Fruit fly (Drosophila melanogaster) whole organism, wandering third instar larva: ENCODE results near the gene CG9961.
A peak's percentile ranks its signal among the peaks of the same experiment; 100 is the strongest.

ENCODE experiments used
- Abd-B ChIP-seq: fragments of >200 bp; optimal IDR thresholded peaks from 2 replicates; lab custom pipeline; 2017; ENCODE audit warnings: missing biosample characterization, missing genetic modification characterization
- CG9705 ChIP-seq: fragments of 200-800 bp; sonication (Bioruptor generic); optimal IDR thresholded peaks from 2 replicates; lab custom pipeline; 2018; ENCODE audit warnings: missing biosample characterization, mild to moderate bottlenecking, missing genetic modification characterization
- Dfd ChIP-seq: fragments of >200 bp; optimal IDR thresholded peaks from 2 replicates; lab custom pipeline; 2017; ENCODE audit warnings: missing biosample characterization, missing genetic modification characterization
- Hr78 ChIP-seq: fragments of >200 bp; optimal IDR thresholded peaks from 2 replicates; lab custom pipeline; 2017; ENCODE audit warnings: missing biosample characterization, missing genetic modification characterization
- N ChIP-seq: fragments of >200 bp; optimal IDR thresholded peaks from 2 replicates; lab custom pipeline; 2018; ENCODE audit warnings: missing biosample characterization, missing external identifiers, missing genetic modification characterization
- Vsx2 ChIP-seq: fragments of 200-300, 225-300 bp; sonication (Bioruptor generic); optimal IDR thresholded peaks from 2 replicates; lab custom pipeline; 2018; ENCODE audit warnings: missing biosample characterization, missing genetic modification characterization; ENCODE audit not compliant: partially characterized antibody
- ey ChIP-seq: fragments of 200-800 bp; sonication (Bioruptor generic); optimal IDR thresholded peaks from 2 replicates; lab custom pipeline; 2016; ENCODE audit warnings: missing biosample characterization, missing genetic modification characterization
- h ChIP-seq: fragments of 200-800 bp; sonication (Bioruptor generic); optimal IDR thresholded peaks from 3 replicates; lab custom pipeline; 2016; ENCODE audit warnings: missing biosample characterization, mild to moderate bottlenecking, missing genetic modification characterization
- jim ChIP-seq: fragments of 175-275, 200-325 bp; sonication (Bioruptor generic); optimal IDR thresholded peaks from 2 replicates; lab custom pipeline; 2016; ENCODE audit warnings: missing biosample characterization, mild to moderate bottlenecking, missing genetic modification characterization
- lola ChIP-seq: fragments of >200 bp; optimal IDR thresholded peaks from 2 replicates; lab custom pipeline; 2017; ENCODE audit warnings: missing biosample characterization, missing genetic modification characterization
- psq ChIP-seq: fragments of 200-800 bp; sonication (Bioruptor generic); optimal IDR thresholded peaks from 3 replicates; lab custom pipeline; 2017; ENCODE audit warnings: missing biosample characterization, mild to moderate bottlenecking, missing genetic modification characterization, moderate library complexity

dm6 chr2L:2751904-2752459, 7.2 kb upstream of the CG9961 start, which contains the start of gene Bacc:
- TF ChIP-seq lola (GFP tag; lab: Kevin White, UChicago) (no peak), psq (GFP tag; lab: Kevin White, UChicago) (peak; percentile 93), ey (GFP tag; lab: Kevin White, UChicago) (peak; percentile 97), jim (GFP tag; lab: Kevin White, UChicago) (no peak), Abd-B (GFP tag; lab: Kevin White, UChicago) (no peak), h (GFP tag; lab: Kevin White, UChicago) (peak; percentile 96), CG9705 (GFP tag; lab: Kevin White, UChicago) (peak; percentile 92), Vsx2 (GFP tag; lab: Kevin White, UChicago) (no peak), Hr78 (no peak), Dfd (GFP tag; lab: Kevin White, UChicago) (peak; percentile 76), N (GFP tag; lab: Kevin White, UChicago) (peak; percentile 12)
